Fruit fly (Drosophila melanogaster): ENCODE results near the gene P5CDh1.

Gene P5CDh1

dm6 chr3L:21848320-21848719 is 7.2 kb upstream of the P5CDh1 start:
- TF ChIP-seq h (optimal IDR thresholded peaks at IDR 0.05): no peak
- no peak for TF ChIP-seq ttk (optimal IDR thresholded peaks at IDR 0.05)
- no peak for TF ChIP-seq Myc (optimal IDR thresholded peaks at IDR 0.05)
- TF ChIP-seq psq (optimal IDR thresholded peaks at IDR 0.05): no peak
- TF ChIP-seq Sin3A (optimal IDR thresholded peaks at IDR 0.05): no peak
- no peak for TF ChIP-seq insv (optimal IDR thresholded peaks at IDR 0.05)

- TF ChIP-seq insv (optimal IDR thresholded peaks at IDR 0.05) (no peak), ttk (optimal IDR thresholded peaks at IDR 0.05) (no peak)
Measured at dm6 chr3L:21846591-21846990, 5.4 kb upstream of the P5CDh1 start.

dm6 chr3L:21844488-21844887 is 3.3 kb upstream of the P5CDh1 start, which contains the start of gene mub:
mub (plus strand) TSS chr3L:21844788.
- TF ChIP-seq Sin3A (optimal IDR thresholded peaks at IDR 0.05) (no peak), ttk (optimal IDR thresholded peaks at IDR 0.05) (no peak), psq (optimal IDR thresholded peaks at IDR 0.05) (no peak), Myc (optimal IDR thresholded peaks at IDR 0.05) (no peak), h (optimal IDR thresholded peaks at IDR 0.05) (no peak), insv (optimal IDR thresholded peaks at IDR 0.05) (no peak)

- TF ChIP-seq psq (optimal IDR thresholded peaks at IDR 0.05) (no peak), Sin3A (optimal IDR thresholded peaks at IDR 0.05) (no peak), Myc (optimal IDR thresholded peaks at IDR 0.05) (no peak), insv (optimal IDR thresholded peaks at IDR 0.05) (no peak), h (optimal IDR thresholded peaks at IDR 0.05) (no peak), ttk (optimal IDR thresholded peaks at IDR 0.05) (no peak)
Measured at dm6 chr3L:21843307-21843706, 2.2 kb upstream of the P5CDh1 start.

- no peak for TF ChIP-seq insv (optimal IDR thresholded peaks at IDR 0.05)
- no peak for TF ChIP-seq Myc (optimal IDR thresholded peaks at IDR 0.05)
- TF ChIP-seq psq (optimal IDR thresholded peaks at IDR 0.05): no peak
- no peak for TF ChIP-seq Sin3A (optimal IDR thresholded peaks at IDR 0.05)
- TF ChIP-seq ttk (optimal IDR thresholded peaks at IDR 0.05): no peak
- TF ChIP-seq h (optimal IDR thresholded peaks at IDR 0.05): no peak
Measured at dm6 chr3L:21842286-21842685, 1.1 kb upstream of the P5CDh1 start, which contains the start of gene CG14563. CG14563 (minus strand) TSS chr3L:21842386.

dm6 chr3L:21840642-21840987 is 541 bp downstream of the P5CDh1 start:
- TF ChIP-seq Myc (optimal IDR thresholded peaks at IDR 0.05) (no peak), ttk (optimal IDR thresholded peaks at IDR 0.05) (no peak)

dm6 chr3L:21839720-21840641 is 1.2 kb downstream of the P5CDh1 start:
- TF ChIP-seq Myc (optimal IDR thresholded peaks at IDR 0.05) (no peak), ttk (optimal IDR thresholded peaks at IDR 0.05) (no peak), h (optimal IDR thresholded peaks at IDR 0.05) (no peak), Sin3A (optimal IDR thresholded peaks at IDR 0.05) (no peak), psq (optimal IDR thresholded peaks at IDR 0.05) (no peak), insv (optimal IDR thresholded peaks at IDR 0.05) (no peak)

- no peak for TF ChIP-seq Myc (optimal IDR thresholded peaks at IDR 0.05)
- TF ChIP-seq psq (optimal IDR thresholded peaks at IDR 0.05): no peak
- no peak for TF ChIP-seq h (optimal IDR thresholded peaks at IDR 0.05)
- TF ChIP-seq ttk (optimal IDR thresholded peaks at IDR 0.05): no peak
- TF ChIP-seq insv (optimal IDR thresholded peaks at IDR 0.05): no peak
- TF ChIP-seq Sin3A (optimal IDR thresholded peaks at IDR 0.05): no peak
Measured at dm6 chr3L:21835569-21835968, 5.6 kb downstream of the P5CDh1 start.

- TF ChIP-seq h (optimal IDR thresholded peaks at IDR 0.05): no peak
- no peak for TF ChIP-seq ttk (optimal IDR thresholded peaks at IDR 0.05)
Measured at dm6 chr3L:21832203-21833160, 8.7 kb downstream of the P5CDh1 start, which contains the start of the genes CG7148 and Nopp140. CG7148 (minus strand) TSS chr3L:21832253. Nopp140 (plus strand) TSS chr3L:21832774.

dm6 chr3L:21830125-21830524 is 11.0 kb downstream of the P5CDh1 start:
- TF ChIP-seq h (optimal IDR thresholded peaks at IDR 0.05) (no peak), Sin3A (optimal IDR thresholded peaks at IDR 0.05) (no peak), ttk (optimal IDR thresholded peaks at IDR 0.05) (no peak), psq (optimal IDR thresholded peaks at IDR 0.05) (no peak)

- TF ChIP-seq psq (optimal IDR thresholded peaks at IDR 0.05) (no peak), Sin3A (optimal IDR thresholded peaks at IDR 0.05) (no peak), h (optimal IDR thresholded peaks at IDR 0.05) (no peak), ttk (optimal IDR thresholded peaks at IDR 0.05) (no peak), Myc (optimal IDR thresholded peaks at IDR 0.05) (no peak), insv (optimal IDR thresholded peaks at IDR 0.05) (no peak)
Measured at dm6 chr3L:21828177-21828589, 13.0 kb downstream of the P5CDh1 start, which contains the start of gene CG32448. CG32448 (minus strand) TSS chr3L:21828480.

- TF ChIP-seq Sin3A (optimal IDR thresholded peaks at IDR 0.05) (no peak), insv (optimal IDR thresholded peaks at IDR 0.05) (no peak)
Measured at dm6 chr3L:21827130-21827529, 14.0 kb downstream of the P5CDh1 start.

Measured in Kc167 (cell line).